Fruit fly (Drosophila melanogaster) S2 (cell line): ENCODE measurements around the gene spn-E.

Experiments used
- CG8478 ChIP-seq: fragments of >200 bp; optimal IDR thresholded peaks from 2 replicates; lab custom pipeline; 2018
- CTCF ChIP-seq, 2 experiments: fragments of >200 bp; optimal IDR thresholded peaks; 2 replicates each; lab custom pipeline; 2018

DNA sequence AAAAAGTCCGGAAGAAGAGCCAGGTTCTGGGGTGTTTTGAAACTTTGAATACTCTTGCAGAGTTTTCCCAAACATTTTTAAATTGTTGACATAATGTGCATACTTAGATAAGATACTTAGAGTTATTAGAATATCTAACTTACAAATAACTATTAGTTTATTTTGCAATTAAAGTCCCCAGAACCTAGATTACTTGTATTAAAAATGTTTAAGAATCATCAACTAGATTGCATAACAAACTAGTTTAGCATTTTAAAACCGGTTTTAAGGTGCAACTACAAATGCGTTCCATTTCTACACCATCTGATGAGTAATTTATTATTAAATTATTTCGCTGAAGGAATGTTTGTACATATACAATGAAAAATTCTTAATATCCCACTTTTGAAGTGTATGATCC is 30.9 kb upstream of the spn-E start:
- TF ChIP-seq CG8478 (no peak), CTCF (optimal IDR thresholded peaks at IDR 0.05; lab: Kevin White, UChicago) (no peak)
